Fruit fly (Drosophila melanogaster) Kc167 (cell line): ENCODE measurements around the gene thw.

Experiments
- Myc ChIP-seq: fragments of >200 bp; optimal IDR thresholded peaks from 2 replicates; lab custom pipeline; 2017; ENCODE audit warnings: missing external identifiers
- Sin3A ChIP-seq: fragments of >200 bp; optimal IDR thresholded peaks from 2 replicates; lab custom pipeline; 2018; ENCODE audit warnings: missing external identifiers
- h ChIP-seq: fragments of >200 bp; optimal IDR thresholded peaks from 3 replicates; lab custom pipeline; 2018; ENCODE audit warnings: missing external identifiers
- psq ChIP-seq: fragments of >200 bp; optimal IDR thresholded peaks from 2 replicates; lab custom pipeline; 2017; ENCODE audit warnings: missing external identifiers
- ttk ChIP-seq: sonication (Bioruptor generic); optimal IDR thresholded peaks from 2 replicates; lab custom pipeline; 2017; ENCODE audit warnings: missing external identifiers

- TF ChIP-seq h (lab: Kevin White, UChicago), result no peak
- TF ChIP-seq ttk (lab: Kevin White, UChicago), result no peak
- TF ChIP-seq psq (lab: Kevin White, UChicago), result no peak
- TF ChIP-seq Sin3A (lab: Kevin White, UChicago), result no peak
- TF ChIP-seq Myc (lab: Kevin White, UChicago), result no peak
Observed at dm6 chr3R:7187093-7187912, 36.9 kb upstream of the thw start.
